Fruit fly (Drosophila melanogaster): ENCODE measurements around the gene wntD.

DNA sequence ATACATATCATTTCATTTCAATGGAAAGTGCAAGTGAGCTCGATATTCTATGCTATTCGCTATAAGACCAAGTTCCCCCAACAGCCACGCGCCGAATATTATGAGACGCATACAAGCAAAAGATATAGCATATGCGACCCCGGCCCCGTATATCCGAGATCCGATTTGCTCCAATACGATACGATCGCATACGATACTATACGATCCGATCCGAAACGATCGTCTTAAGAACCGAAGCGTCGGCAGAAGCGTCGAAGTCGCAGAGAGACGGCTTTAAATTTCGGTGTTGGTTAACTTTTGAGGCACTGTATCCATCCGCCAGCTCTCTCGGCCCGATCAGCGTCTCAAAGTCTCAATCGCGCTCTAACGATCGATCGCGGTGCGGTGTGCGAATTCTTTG, 13.6 kb downstream of the wntD start, which contains the start of gene CG8630:
- TF ChIP-seq cad (GFP tag; optimal IDR thresholded peaks at IDR 0.05) (no peak), Taf1 (GFP tag; IDR thresholded peaks at IDR 0.05) (no peak), Dip2 (GFP tag; IDR thresholded peaks at IDR 0.05) (no peak), CG34422 (GFP tag; IDR thresholded peaks at IDR 0.05) (no peak), pzg (GFP tag; optimal IDR thresholded peaks at IDR 0.05) (no peak), MBD-R2 (GFP tag; IDR thresholded peaks at IDR 0.05) (no peak), danr (GFP tag; IDR thresholded peaks at IDR 0.05) (no peak), CG3847 (GFP tag; IDR thresholded peaks at IDR 0.05) (no peak), Hr39 (optimal IDR thresholded peaks at IDR 0.05) (no peak), CG7786 (GFP tag; optimal IDR thresholded peaks at IDR 0.05) (no peak), CG7271 (tag; optimal IDR thresholded peaks at IDR 0.05) (no peak)
